Fruit fly (Drosophila melanogaster): ENCODE results near the gene Fum3.

Gene Fum3

dm6 chr3L:11419344-11419743 is 46.3 kb downstream of the Fum3 start (continued):
- TF ChIP-seq Ada2b (GFP tag; IDR thresholded peaks at IDR 0.05) = 0 out of 2 replicates have a peak, but pooled peaks have one; percentile 4
- TF ChIP-seq croc (GFP tag; conservative IDR thresholded peaks at IDR 0.05) = no peak
- peak; percentile 4 for TF ChIP-seq CG4282 (GFP tag; optimal IDR thresholded peaks at IDR 0.05)
- peak; percentile 38 for TF ChIP-seq run (tag; optimal IDR thresholded peaks at IDR 0.05)
- no peak for TF ChIP-seq CG8388 (GFP tag; optimal IDR thresholded peaks at IDR 0.05)
- no peak for TF ChIP-seq CG6272 (GFP tag; IDR thresholded peaks at IDR 0.05)
- peak; percentile 34 for TF ChIP-seq gsb-n (tag; optimal IDR thresholded peaks at IDR 0.05)
- TF ChIP-seq CG5180 (GFP tag; optimal IDR thresholded peaks at IDR 0.05) = no peak
- TF ChIP-seq Meics (GFP tag; optimal IDR thresholded peaks at IDR 0.05) = peak; percentile 9
- TF ChIP-seq onecut (GFP tag; IDR thresholded peaks at IDR 0.05) = 0 out of 2 replicates have a peak, but pooled peaks have one; percentile 5
- TF ChIP-seq CG13894 (tag; optimal IDR thresholded peaks at IDR 0.05) = peak; percentile 80
- TF ChIP-seq trem (tag; optimal IDR thresholded peaks at IDR 0.05) = no peak
- no peak for TF ChIP-seq NK7.1 (GFP tag; optimal IDR thresholded peaks at IDR 0.05)
- no peak for TF ChIP-seq ssp (GFP tag; IDR thresholded peaks at IDR 0.05)
- no peak for TF ChIP-seq C15 (GFP tag; IDR thresholded peaks at IDR 0.05)
- TF ChIP-seq CG8944 (GFP tag; optimal IDR thresholded peaks at IDR 0.05) = no peak
- no peak; the same call in 1 of the 2 replicates for TF ChIP-seq CG14014 (GFP tag; IDR thresholded peaks at IDR 0.05)
- TF ChIP-seq CG10209 (GFP tag; optimal IDR thresholded peaks at IDR 0.05) = peak; percentile 28
- TF ChIP-seq vnd (GFP tag; IDR thresholded peaks at IDR 0.05; ENCODE audit: partially characterized antibody) = no peak
- peak; percentile 65; the same call in 2 of the 3 replicates for TF ChIP-seq sr (GFP tag; IDR thresholded peaks at IDR 0.05)
- peak; percentile 63 for TF ChIP-seq lab (GFP tag; optimal IDR thresholded peaks at IDR 0.05)
- no peak for TF ChIP-seq dimm (GFP tag; IDR thresholded peaks at IDR 0.05)
- peak; percentile 73 for TF ChIP-seq Med (GFP tag)
- TF ChIP-seq danr (GFP tag; IDR thresholded peaks at IDR 0.05) = no peak
- no peak for TF ChIP-seq Fer3 (tag; optimal IDR thresholded peaks at IDR 0.05)
- TF ChIP-seq CG7839 (tag; optimal IDR thresholded peaks at IDR 0.05) = peak; percentile 11
- TF ChIP-seq CG15601 (tag; optimal IDR thresholded peaks at IDR 0.05) = peak; percentile 27
- no peak for TF ChIP-seq zf30C (GFP tag; optimal IDR thresholded peaks at IDR 0.05)
- TF ChIP-seq Awh (GFP tag; IDR thresholded peaks at IDR 0.05) = peak; percentile 41; the same call in 1 of the 2 replicates
- no peak for TF ChIP-seq dati (GFP tag; IDR thresholded peaks at IDR 0.05)
- peak; percentile 86; the same call in 3 of the 4 replicates for TF ChIP-seq chinmo (GFP tag; IDR thresholded peaks at IDR 0.05; ENCODE audit: partially characterized antibody)
- no peak for TF ChIP-seq CG10267 (tag; optimal IDR thresholded peaks at IDR 0.05)
- TF ChIP-seq GATAe (GFP tag; conservative IDR thresholded peaks at IDR 0.05) = no peak
- TF ChIP-seq Hr78 (GFP tag; optimal IDR thresholded peaks at IDR 0.05) = peak in 1 of 2 experiments; percentile 45
- no peak for TF ChIP-seq CG17912 (GFP tag; optimal IDR thresholded peaks at IDR 0.05)
- no peak for TF ChIP-seq MTF-1 (GFP tag; optimal IDR thresholded peaks at IDR 0.05; ENCODE audit: borderline replicate concordance)
- TF ChIP-seq CG11504 (tag; optimal IDR thresholded peaks at IDR 0.05) = peak; percentile 8
- no peak for TF ChIP-seq Side (GFP tag; optimal IDR thresholded peaks at IDR 0.05)
- peak; percentile 35 for TF ChIP-seq ATbp (GFP tag; optimal IDR thresholded peaks at IDR 0.05)
- no peak for TF ChIP-seq CG16815 (GFP tag; optimal IDR thresholded peaks at IDR 0.05)
- TF ChIP-seq CG1024 (GFP tag; IDR thresholded peaks at IDR 0.05) = no peak
- peak; percentile 10 for TF ChIP-seq CG4707 (GFP tag; optimal IDR thresholded peaks at IDR 0.05)
- no peak for TF ChIP-seq B-H1 (GFP tag; IDR thresholded peaks at IDR 0.05)
- TF ChIP-seq kni (GFP tag; optimal IDR thresholded peaks at IDR 0.05) = peak; percentile 93
- 0 out of 2 replicates have a peak, but pooled peaks have one; percentile 35 for TF ChIP-seq rib (GFP tag; IDR thresholded peaks at IDR 0.05)
- peak; percentile 39 for TF ChIP-seq cwo (GFP tag; optimal IDR thresholded peaks at IDR 0.05)
- peak; percentile 9; the same call in 1 of the 2 replicates for TF ChIP-seq ranshi (GFP tag; IDR thresholded peaks at IDR 0.05)
- no peak for TF ChIP-seq Dfd (GFP tag; optimal IDR thresholded peaks at IDR 0.05)
- no peak for TF ChIP-seq gsb (GFP tag; IDR thresholded peaks at IDR 0.05)
- TF ChIP-seq Nf-YB (GFP tag; optimal IDR thresholded peaks at IDR 0.05) = no peak

Measured in whole organism, embryonic.